Fruit fly (Drosophila melanogaster): ENCODE measurements around the gene t-cup.

Gene t-cup

dm6 chr2L:12507338-12508053 lies 10.4 kb upstream of the t-cup start, which contains the start of gene CG43051 (continued):
- TF ChIP-seq Mes4 (GFP tag; optimal IDR thresholded peaks at IDR 0.05) (no peak), CG12155 (GFP tag; optimal IDR thresholded peaks at IDR 0.05) (no peak), Antp (GFP tag; optimal IDR thresholded peaks at IDR 0.05) (no peak), HLH54F (GFP tag; optimal IDR thresholded peaks at IDR 0.05) (no peak), CG17568 (GFP tag; optimal IDR thresholded peaks at IDR 0.05) (peak; percentile 71), HHEX (GFP tag; optimal IDR thresholded peaks at IDR 0.05) (no peak), CG9727 (GFP tag; optimal IDR thresholded peaks at IDR 0.05) (no peak), wdn (GFP tag; IDR thresholded peaks at IDR 0.05) (no peak), CG12104 (GFP tag; optimal IDR thresholded peaks at IDR 0.05) (no peak), row (GFP tag; IDR thresholded peaks at IDR 0.05) (no peak), Hmx (GFP tag; optimal IDR thresholded peaks at IDR 0.05) (no peak), klu (GFP tag; IDR thresholded peaks at IDR 0.05) (no peak), CG18476 (GFP tag; optimal IDR thresholded peaks at IDR 0.05) (no peak), aop (GFP tag; IDR thresholded peaks at IDR 0.05) (no peak), CG12659 (GFP tag; optimal IDR thresholded peaks at IDR 0.05) (no peak), CG2199 (GFP tag; IDR thresholded peaks at IDR 0.05) (no peak; the same call in 2 of the 3 replicates), sna (GFP tag; IDR thresholded peaks at IDR 0.05; ENCODE audit: partially characterized antibody) (peak; percentile 42), Dll (GFP tag; IDR thresholded peaks at IDR 0.05; ENCODE audit: partially characterized antibody) (0 out of 4 replicates have a peak, but pooled peaks have one; percentile 24), pho (GFP tag; optimal IDR thresholded peaks at IDR 0.05) (peak; percentile 17), CG10147 (GFP tag; optimal IDR thresholded peaks at IDR 0.05) (no peak), seq (GFP tag; IDR thresholded peaks at IDR 0.05) (peak; percentile 64; the same call in 1 of the 2 replicates), CG18619 (GFP tag; optimal IDR thresholded peaks at IDR 0.05) (no peak), pzg (GFP tag; optimal IDR thresholded peaks at IDR 0.05) (no peak), CG17385 (GFP tag; optimal IDR thresholded peaks at IDR 0.05) (peak; percentile 56), ssp (GFP tag; IDR thresholded peaks at IDR 0.05) (no peak), maf-S (GFP tag; optimal IDR thresholded peaks at IDR 0.05) (no peak), CG34422 (GFP tag; IDR thresholded peaks at IDR 0.05) (no peak), CG12299 (tag; optimal IDR thresholded peaks at IDR 0.05) (no peak), CG13894 (tag; optimal IDR thresholded peaks at IDR 0.05) (peak; percentile 45), NFAT (GFP tag; IDR thresholded peaks at IDR 0.05) (no peak; the same call in 1 of the 2 replicates), CG32767 (GFP tag; IDR thresholded peaks at IDR 0.05) (peak; percentile 50; the same call in 1 of the 2 replicates), Hey (tag; optimal IDR thresholded peaks at IDR 0.05) (no peak), wor (GFP tag; IDR thresholded peaks at IDR 0.05) (no peak), B-H1 (GFP tag; IDR thresholded peaks at IDR 0.05) (no peak), tin (GFP tag; optimal IDR thresholded peaks at IDR 0.05) (no peak), CG2202 (tag; optimal IDR thresholded peaks at IDR 0.05) (no peak), CG10959 (GFP tag; IDR thresholded peaks at IDR 0.05) (no peak; the same call in 1 of the 2 replicates), bcd (GFP tag; optimal IDR thresholded peaks at IDR 0.05) (no peak), CG3281 (GFP tag; optimal IDR thresholded peaks at IDR 0.05) (no peak), CG17359 (tag; optimal IDR thresholded peaks at IDR 0.05) (peak; percentile 37), CG16813 (GFP tag; IDR thresholded peaks at IDR 0.05; ENCODE audit: partially characterized antibody) (no peak), vnd (GFP tag; IDR thresholded peaks at IDR 0.05; ENCODE audit: partially characterized antibody) (no peak), pnt (GFP tag; optimal IDR thresholded peaks at IDR 0.05) (no peak), CG4820 (GFP tag; optimal IDR thresholded peaks at IDR 0.05) (no peak), CG34224 (GFP tag; IDR thresholded peaks at IDR 0.05; ENCODE audit: partially characterized antibody) (peak; percentile 33; the same call in 1 of the 3 replicates), HLH3B (GFP tag; IDR thresholded peaks at IDR 0.05) (no peak), Usf (GFP tag; optimal IDR thresholded peaks at IDR 0.05) (no peak), Hr78 (GFP tag; optimal IDR thresholded peaks at IDR 0.05) (peak in 1 of 2 experiments; percentile 92), CG11560 (tag; IDR thresholded peaks at IDR 0.05) (no peak)
